Fruit fly (Drosophila melanogaster) whole organism, embryonic: ENCODE measurements around the gene Nlg4.

Experiments
- Aef1 ChIP-seq: fragments of 200-800 bp; sonication (Bioruptor generic); IDR thresholded peaks from 3 replicates; pipeline ENCODE4 v1.3.6; 2022; ENCODE audit warnings: missing biosample characterization, missing genetic modification characterization
- Asciz ChIP-seq: fragments of 200-800 bp; sonication (Bioruptor generic); optimal IDR thresholded peaks from 2 replicates; lab custom pipeline; 2017; ENCODE audit warnings: missing biosample characterization, mild to moderate bottlenecking, missing genetic modification characterization, missing genetic modification reagents
- Atf3 ChIP-seq: fragments of 200-800 bp; sonication (Bioruptor generic); optimal IDR thresholded peaks from 3 replicates; lab custom pipeline; 2016; ENCODE audit warnings: missing biosample characterization, missing genetic modification characterization
- Awh ChIP-seq: fragments of 200-800 bp; sonication (Bioruptor generic); IDR thresholded peaks from 2 replicates; pipeline ENCODE4, ENCODE4 v1.3.6; 2022; ENCODE audit warnings: missing biosample characterization, missing genetic modification characterization
- CG10979 ChIP-seq: fragments of 200-800 bp; sonication (Bioruptor generic); optimal IDR thresholded peaks from 2 replicates; lab custom pipeline; 2018; ENCODE audit warnings: missing biosample characterization, mild to moderate bottlenecking, missing genetic modification characterization, moderate library complexity
- CG11398 ChIP-seq: fragments of 200-800 bp; sonication (Bioruptor generic); optimal IDR thresholded peaks from 2 replicates; lab custom pipeline; 2016; ENCODE audit warnings: missing biosample characterization, missing genetic modification characterization
- CG12769 ChIP-seq: fragments of 200-800 bp; sonication (Bioruptor generic); optimal IDR thresholded peaks from 2 replicates; lab custom pipeline; 2019; ENCODE audit warnings: missing biosample characterization, mild to moderate bottlenecking, missing genetic modification characterization, moderate library complexity
- CG15479 ChIP-seq: fragments of 200-800 bp; sonication (Bioruptor generic); optimal IDR thresholded peaks from 3 replicates; lab custom pipeline; 2019; ENCODE audit warnings: missing biosample characterization, mild to moderate bottlenecking, missing genetic modification characterization, moderate library complexity
- CG2202 ChIP-seq: fragments of 200-800 bp; sonication (Bioruptor generic); optimal IDR thresholded peaks from 2 replicates; lab custom pipeline; 2018; ENCODE audit warnings: missing biosample characterization, mild to moderate bottlenecking, missing genetic modification characterization
- CG2889 ChIP-seq: fragments of 200-800 bp; sonication (Bioruptor generic); IDR thresholded peaks from 3 replicates; pipeline ENCODE4 v1.3.6; 2022; ENCODE audit warnings: missing biosample characterization, missing genetic modification characterization
- CG31365 ChIP-seq: fragments of 200-800 bp; sonication (Bioruptor generic); optimal IDR thresholded peaks from 2 replicates; lab custom pipeline; 2018; ENCODE audit warnings: missing biosample characterization, mild to moderate bottlenecking, missing genetic modification characterization
- CG32532 ChIP-seq: fragments of 200-800 bp; sonication (Bioruptor generic); IDR thresholded peaks from 2 replicates; pipeline ENCODE4 v1.3.6; 2022; ENCODE audit warnings: missing biosample characterization, missing genetic modification characterization
- CG3847 ChIP-seq: fragments of 200-800 bp; sonication (Bioruptor generic); IDR thresholded peaks from 2 replicates; pipeline ENCODE4 v1.3.6; 2022; ENCODE audit warnings: missing biosample characterization, missing genetic modification characterization
- CG4820 ChIP-seq: fragments of 200-800 bp; sonication (Bioruptor generic); optimal IDR thresholded peaks from 3 replicates; lab custom pipeline; 2016; ENCODE audit warnings: missing biosample characterization, missing genetic modification characterization
- CG7357 ChIP-seq: fragments of 200-800 bp; sonication (Bioruptor generic); IDR thresholded peaks from 3 replicates; pipeline ENCODE4 v1.3.6; 2022; ENCODE audit warnings: missing biosample characterization, missing genetic modification characterization
- CG8290 ChIP-seq, 3 experiments: fragments of 200-800 bp; sonication (Bioruptor generic); optimal IDR thresholded peaks; 2 replicates each; lab custom pipeline; 2016 to 2019; ENCODE audit warnings: missing biosample characterization in 3 of 3, missing genetic modification characterization in 3 of 3, mild to moderate bottlenecking in 2 of 3, moderate library complexity in 1 of 3
- CG8388 ChIP-seq: fragments of 200-800 bp; sonication (Bioruptor generic); optimal IDR thresholded peaks from 2 replicates; lab custom pipeline; 2019; ENCODE audit warnings: missing biosample characterization, mild to moderate bottlenecking, missing genetic modification characterization, moderate library complexity
- CHES-1-like ChIP-seq: fragments of 200-800 bp; sonication (Bioruptor generic); optimal IDR thresholded peaks from 2 replicates; lab custom pipeline; 2016; ENCODE audit warnings: missing biosample characterization, missing genetic modification characterization
- D19A ChIP-seq: fragments of 200-800 bp; optimal IDR thresholded peaks from 3 replicates; lab custom pipeline; 2019; ENCODE audit warnings: missing biosample characterization, mild to moderate bottlenecking, missing genetic modification characterization, moderate library complexity
- Dek ChIP-seq: fragments of 200-800 bp; sonication (Bioruptor generic); optimal IDR thresholded peaks from 3 replicates; lab custom pipeline; 2019; ENCODE audit warnings: missing biosample characterization, mild to moderate bottlenecking, missing genetic modification characterization, moderate library complexity
- Dll ChIP-seq: fragments of 200-800 bp; sonication (Bioruptor generic); IDR thresholded peaks from 4 replicates; pipeline ENCODE4 v1.3.6; 2022; ENCODE audit warnings: missing biosample characterization, missing genetic modification characterization; ENCODE audit not compliant: partially characterized antibody
- E2f2 ChIP-seq: fragments of 200-800 bp; sonication (Bioruptor generic); IDR thresholded peaks from 2 replicates; pipeline ENCODE4 v1.3.6; 2022; ENCODE audit warnings: missing biosample characterization, missing genetic modification characterization
- GATAe ChIP-seq: fragments of 200-800 bp; sonication (Bioruptor generic); conservative IDR thresholded peaks from 2 replicates; pipeline ENCODE4 v1.3.6; 2022; ENCODE audit warnings: missing biosample characterization, missing genetic modification characterization
- NFAT ChIP-seq: fragments of 200-800 bp; sonication (Bioruptor generic); IDR thresholded peaks from 2 replicates; pipeline ENCODE4 v1.3.6; 2022; ENCODE audit warnings: missing biosample characterization, missing genetic modification characterization
- Oaz ChIP-seq: fragments of 200-800 bp; sonication (Bioruptor generic); IDR thresholded peaks from 2 replicates; pipeline ENCODE4 v1.3.6; 2022; ENCODE audit warnings: missing biosample characterization, missing genetic modification characterization
- PHDP ChIP-seq: fragments of 200-800 bp; sonication (Bioruptor generic); optimal IDR thresholded peaks from 3 replicates; lab custom pipeline; 2018; ENCODE audit warnings: missing biosample characterization, mild to moderate bottlenecking, missing genetic modification characterization, moderate library complexity
- Pdp1 ChIP-seq, 2 experiments: fragments of 200-800 bp; sonication (Bioruptor generic); optimal IDR thresholded peaks; 3 replicates each; lab custom pipeline; 2016; ENCODE audit warnings: missing biosample characterization in 2 of 2, missing genetic modification characterization in 2 of 2, mild to moderate bottlenecking in 1 of 2, moderate library complexity in 1 of 2
- Sox102F ChIP-seq: fragments of 200-800 bp; sonication (Bioruptor generic); optimal IDR thresholded peaks from 2 replicates; lab custom pipeline; 2018; ENCODE audit warnings: missing biosample characterization, mild to moderate bottlenecking, missing genetic modification characterization, moderate library complexity
- Trl ChIP-seq, 3 experiments: fragments of >200 bp in 2 of 3; fragments of 200-800 bp in 1 of 3; sonication (Bioruptor generic) in 1 of 3; optimal IDR thresholded peaks; 2 replicates in 1 of 3; 3 replicates in 2 of 3; lab custom pipeline; 2016 to 2017; ENCODE audit warnings: missing biosample characterization in 1 of 3, missing genetic modification characterization in 1 of 3
- abd-A ChIP-seq: fragments of 200-800 bp; sonication (Bioruptor generic); optimal IDR thresholded peaks from 3 replicates; lab custom pipeline; 2019; ENCODE audit warnings: missing biosample characterization, mild to moderate bottlenecking, missing genetic modification characterization, moderate library complexity
- bab2 ChIP-seq: fragments of 200-800 bp; sonication (Bioruptor generic); optimal IDR thresholded peaks from 2 replicates; lab custom pipeline; 2016; ENCODE audit warnings: missing biosample characterization, missing genetic modification characterization
- btn ChIP-seq: fragments of 200-800 bp; sonication (Bioruptor generic); optimal IDR thresholded peaks from 2 replicates; lab custom pipeline; 2016; ENCODE audit warnings: missing biosample characterization, missing genetic modification characterization
- croc ChIP-seq: fragments of 200-800 bp; sonication (Bioruptor generic); conservative IDR thresholded peaks from 3 replicates; pipeline ENCODE4 v1.3.6; 2022; ENCODE audit warnings: missing biosample characterization, missing genetic modification characterization
- cwo ChIP-seq: fragments of 200-800 bp; sonication (Bioruptor generic); optimal IDR thresholded peaks from 3 replicates; lab custom pipeline; 2017; ENCODE audit warnings: missing biosample characterization, missing genetic modification characterization, mild to moderate bottlenecking, moderate library complexity, missing genetic modification reagents
- disco-r ChIP-seq: fragments of 200-800 bp; sonication (Bioruptor generic); optimal IDR thresholded peaks from 2 replicates; lab custom pipeline; 2016; ENCODE audit warnings: missing biosample characterization, missing genetic modification characterization
- esg ChIP-seq: fragments of 200-800 bp; sonication (Bioruptor generic); conservative IDR thresholded peaks from 2 replicates; pipeline ENCODE4 v1.3.6; 2022; ENCODE audit warnings: missing biosample characterization, missing genetic modification characterization
- eyg ChIP-seq: fragments of 200-800 bp; sonication (Bioruptor generic); optimal IDR thresholded peaks from 3 replicates; lab custom pipeline; 2016; ENCODE audit warnings: missing biosample characterization, missing genetic modification characterization
- fru ChIP-seq: fragments of >200 bp; optimal IDR thresholded peaks from 2 replicates; lab custom pipeline; 2017
- gcm2 ChIP-seq: fragments of 200-800 bp; sonication (Bioruptor generic); optimal IDR thresholded peaks from 2 replicates; lab custom pipeline; 2016; ENCODE audit warnings: missing biosample characterization, missing genetic modification characterization
- h ChIP-seq: fragments of >200 bp; optimal IDR thresholded peaks from 2 replicates; lab custom pipeline; 2017
- hkb ChIP-seq, 2 experiments: fragments of 200-800 bp in 1 of 2; fragments of >200 bp in 1 of 2; sonication (Bioruptor generic) in 1 of 2; IDR thresholded peaks in 1 of 2; optimal IDR thresholded peaks in 1 of 2; 2 replicates each; pipeline versions ENCODE4 v1.3.6 to Lab custom; 2017 to 2022; ENCODE audit warnings: missing biosample characterization in 1 of 2, missing genetic modification characterization in 1 of 2
- insv ChIP-seq, 2 experiments: fragments of 200-800 bp; sonication (Bioruptor generic); optimal IDR thresholded peaks; 3 replicates each; lab custom pipeline; 2016 to 2018; ENCODE audit warnings: missing biosample characterization in 2 of 2, missing genetic modification characterization in 2 of 2
- inv ChIP-seq: fragments of 200-800 bp; sonication (Bioruptor generic); IDR thresholded peaks from 2 replicates; pipeline ENCODE4 v1.3.6; 2022; ENCODE audit warnings: missing biosample characterization, missing genetic modification characterization; ENCODE audit not compliant: partially characterized antibody
- kni ChIP-seq: fragments of 200-800 bp; sonication (Bioruptor generic); optimal IDR thresholded peaks from 3 replicates; lab custom pipeline; 2017; ENCODE audit warnings: mild to moderate bottlenecking, missing biosample characterization, missing genetic modification reagents, missing genetic modification characterization
- lab ChIP-seq: fragments of 200-800 bp; sonication (Bioruptor generic); optimal IDR thresholded peaks from 3 replicates; lab custom pipeline; 2017; ENCODE audit warnings: missing biosample characterization, missing genetic modification characterization, mild to moderate bottlenecking, moderate library complexity, missing genetic modification reagents
- nau ChIP-seq: fragments of 200-800 bp; sonication (Bioruptor generic); optimal IDR thresholded peaks from 3 replicates; lab custom pipeline; 2017; ENCODE audit warnings: missing biosample characterization, mild to moderate bottlenecking, missing genetic modification characterization, missing genetic modification reagents
- pita ChIP-seq: fragments of 200-800 bp; sonication (Bioruptor generic); optimal IDR thresholded peaks from 2 replicates; lab custom pipeline; 2017; ENCODE audit warnings: missing biosample characterization, mild to moderate bottlenecking, missing genetic modification characterization
- seq ChIP-seq: fragments of 200-800 bp; sonication (Bioruptor generic); IDR thresholded peaks from 2 replicates; pipeline ENCODE4 v1.3.6; 2022; ENCODE audit warnings: missing biosample characterization, missing genetic modification characterization
- tll ChIP-seq, 2 experiments: fragments of 200-800 bp in 1 of 2; fragments of >200 bp in 1 of 2; sonication (Bioruptor generic) in 1 of 2; optimal IDR thresholded peaks; 2 replicates each; lab custom pipeline; 2017 to 2019; ENCODE audit warnings: missing biosample characterization in 2 of 2, missing genetic modification characterization in 2 of 2, mild to moderate bottlenecking in 1 of 2, moderate library complexity in 1 of 2
- wek ChIP-seq: fragments of 200-800 bp; sonication (Bioruptor generic); optimal IDR thresholded peaks from 3 replicates; lab custom pipeline; 2018; ENCODE audit warnings: missing biosample characterization, mild to moderate bottlenecking, missing genetic modification characterization, moderate library complexity

Nlg4 gene

DNA sequence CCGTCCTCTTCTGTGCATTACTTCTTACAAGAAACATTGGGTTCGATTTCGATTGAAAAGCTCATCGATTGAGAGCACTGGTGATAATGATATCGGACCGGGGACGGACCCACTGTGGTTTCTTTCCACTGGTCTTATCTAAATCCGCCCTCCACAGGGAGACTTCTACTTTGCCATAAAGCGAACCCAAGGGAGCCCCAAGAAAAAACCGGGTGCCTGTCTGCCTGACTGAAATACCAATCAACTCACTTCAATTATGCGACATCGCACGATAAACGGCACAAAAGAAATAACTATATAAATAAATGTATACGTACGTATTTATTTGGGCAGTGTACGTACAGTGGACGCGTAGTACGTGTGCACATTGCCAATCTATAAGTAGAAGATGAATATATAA is 60.2 kb downstream of the Nlg4 start (continued):
- TF ChIP-seq CG8290 (GFP tag; optimal IDR thresholded peaks at IDR 0.05; lab: Kevin White, UChicago) = no peak
- TF ChIP-seq CG8290 (tag; optimal IDR thresholded peaks at IDR 0.05; lab: Kevin White, UChicago) = peak in 1 of 2 experiments; percentile 12
- no peak for TF ChIP-seq gcm2 (GFP tag; lab: Kevin White, UChicago)
- TF ChIP-seq CG11398 (GFP tag; lab: Kevin White, UChicago) = no peak
- no peak for TF ChIP-seq CG15479 (GFP tag; lab: Kevin White, UChicago)
- TF ChIP-seq PHDP = no peak
- peak; percentile 43 for TF ChIP-seq cwo (GFP tag; lab: Kevin White, UChicago)
- TF ChIP-seq CG32532 = peak; percentile 5; the same call in 1 of the 2 replicates
- no peak for TF ChIP-seq nau (GFP tag; lab: Kevin White, UChicago)
- TF ChIP-seq Awh (GFP tag; lab: Robert Waterston, UW) = peak; percentile 6; the same call in 1 of the 2 replicates
- TF ChIP-seq GATAe = no peak
- TF ChIP-seq esg (GFP tag; lab: Robert Waterston, UW) = no peak
- TF ChIP-seq Asciz (GFP tag; lab: Kevin White, UChicago) = no peak
- no peak for TF ChIP-seq Pdp1 (GFP tag; optimal IDR thresholded peaks at IDR 0.05; lab: Kevin White, UChicago)
- TF ChIP-seq eyg (GFP tag; lab: Kevin White, UChicago) = no peak
- no peak for TF ChIP-seq CG8388
- no peak for TF ChIP-seq CG31365 (tag; lab: Kevin White, UChicago)
- TF ChIP-seq disco-r (GFP tag; lab: Kevin White, UChicago) = no peak
- TF ChIP-seq bab2 = no peak
- TF ChIP-seq lab (GFP tag; lab: Kevin White, UChicago) = peak; percentile 26
- no peak for TF ChIP-seq Oaz (GFP tag; lab: Robert Waterston, UW)
- no peak for TF ChIP-seq CHES-1-like
- TF ChIP-seq abd-A (tag; lab: Kevin White, UChicago) = no peak
- no peak for TF ChIP-seq Dll (GFP tag; lab: Robert Waterston, UW)
- no peak for TF ChIP-seq fru (lab: Kevin White, UChicago)
- no peak for TF ChIP-seq tll (GFP tag; optimal IDR thresholded peaks at IDR 0.05; lab: Kevin White, UChicago)
- TF ChIP-seq CG12769 = peak; percentile 88
- TF ChIP-seq CG2202 = no peak
- TF ChIP-seq btn (GFP tag; lab: Kevin White, UChicago) = no peak
- TF ChIP-seq CG7357 (GFP tag; lab: Robert Waterston, UW) = no peak
- TF ChIP-seq Atf3 (GFP tag; lab: Kevin White, UChicago) = no peak

DNA sequence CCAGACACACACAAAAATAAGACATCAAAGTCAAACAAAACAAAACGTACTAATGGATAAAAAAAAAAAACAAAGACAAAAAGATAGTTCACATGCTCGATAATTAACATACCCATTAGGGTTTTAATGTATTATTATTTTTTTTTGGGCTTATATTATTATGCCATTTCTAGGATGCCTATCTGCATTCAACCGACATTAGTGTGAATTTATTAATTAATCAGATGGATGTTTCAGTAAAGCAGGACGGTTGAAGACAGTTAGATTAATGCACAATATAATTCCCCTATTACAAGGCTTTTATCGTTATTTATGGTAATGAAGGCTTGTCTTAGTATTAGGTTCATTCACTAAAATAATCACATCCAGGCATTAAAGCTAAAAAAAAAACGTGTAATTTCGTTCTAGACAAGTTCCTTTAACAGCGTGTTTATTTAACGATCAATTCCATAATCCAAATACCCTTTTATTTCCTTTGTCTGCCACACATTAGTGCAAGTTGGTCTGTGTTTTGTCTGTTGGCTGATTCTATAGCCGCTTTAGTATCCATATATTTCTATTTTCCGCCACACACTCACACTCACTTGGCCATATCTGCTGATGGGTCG is 60.7 kb downstream of the Nlg4 start:
- TF ChIP-seq CG4820 (GFP tag; lab: Kevin White, UChicago) = no peak
- no peak for TF ChIP-seq D19A (tag; lab: Kevin White, UChicago)
- TF ChIP-seq hkb (optimal IDR thresholded peaks at IDR 0.05; lab: Kevin White, UChicago) = no peak
- no peak for TF ChIP-seq hkb (GFP tag; IDR thresholded peaks at IDR 0.05; lab: Robert Waterston, UW)
- TF ChIP-seq Aef1 = no peak
- no peak for TF ChIP-seq NFAT (GFP tag; lab: Robert Waterston, UW)
- no peak for TF ChIP-seq h (lab: Kevin White, UChicago)
- TF ChIP-seq wek (GFP tag; lab: Kevin White, UChicago) = no peak
- TF ChIP-seq inv = no peak
- TF ChIP-seq seq = peak; percentile 29; the same call in 1 of the 2 replicates
- no peak for TF ChIP-seq kni (GFP tag; lab: Kevin White, UChicago)
- no peak for TF ChIP-seq pita (GFP tag; lab: Kevin White, UChicago)
- TF ChIP-seq CG3847 (GFP tag; lab: Robert Waterston, UW) = peak; percentile 23; the same call in 1 of the 2 replicates
- TF ChIP-seq Dek = no peak
- no peak for TF ChIP-seq croc (GFP tag; lab: Robert Waterston, UW)
- TF ChIP-seq CG2889 (GFP tag; lab: Robert Waterston, UW) = no peak
- peak; percentile 37 for TF ChIP-seq Sox102F
- TF ChIP-seq insv (GFP tag; optimal IDR thresholded peaks at IDR 0.05; lab: Kevin White, UChicago) = no peak
- no peak for TF ChIP-seq Trl (optimal IDR thresholded peaks at IDR 0.05; lab: Kevin White, UChicago)
- no peak for TF ChIP-seq Trl (GFP tag; optimal IDR thresholded peaks at IDR 0.05; lab: Kevin White, UChicago)
- TF ChIP-seq E2f2 (GFP tag; lab: Robert Waterston, UW) = no peak
- no peak for TF ChIP-seq CG10979 (tag; lab: Kevin White, UChicago)
